Worm (Caenorhabditis elegans) whole organism, L3 larva: ENCODE data around the gene srd-43.

Experiments used
- R02D3.7 ChIP-seq: fragments of 150-350 bp; optimal IDR thresholded peaks from 2 replicates; lab custom pipeline; 2014; ENCODE audit warnings: missing biosample characterization, missing genetic modification characterization
- ZK546.5 ChIP-seq: sonication (generic microtip); optimal IDR thresholded peaks from 2 replicates; lab custom pipeline; 2017; ENCODE audit warnings: missing biosample characterization, missing genetic modification characterization
- ama-1 ChIP-seq: fragments of 150-350 bp; optimal IDR thresholded peaks from 2 replicates; lab custom pipeline; 2018
- ceh-28 ChIP-seq: fragments of 150-350 bp; optimal IDR thresholded peaks from 2 replicates; lab custom pipeline; 2014; ENCODE audit warnings: missing biosample characterization, missing genetic modification reagents, missing genetic modification characterization
- ceh-82 ChIP-seq: fragments of 150-350 bp; optimal IDR thresholded peaks from 2 replicates; lab custom pipeline; 2014; ENCODE audit warnings: missing biosample characterization, missing genetic modification characterization
- ceh-9 ChIP-seq: sonication (generic microtip); optimal IDR thresholded peaks from 2 replicates; lab custom pipeline; 2018; ENCODE audit warnings: missing biosample characterization, missing genetic modification characterization
- daf-12 ChIP-seq: fragments of 150-350 bp; optimal IDR thresholded peaks from 2 replicates; lab custom pipeline; 2014; ENCODE audit warnings: missing biosample characterization, missing genetic modification reagents, missing genetic modification characterization
- egl-27 ChIP-seq: sonication (generic microtip); optimal IDR thresholded peaks from 4 replicates; lab custom pipeline; 2017; ENCODE audit warnings: missing biosample characterization, missing genetic modification reagents, missing genetic modification characterization
- egl-5 ChIP-seq: fragments of 150-350 bp; optimal IDR thresholded peaks from 2 replicates; lab custom pipeline; 2017; ENCODE audit warnings: missing biosample characterization, missing genetic modification reagents, missing genetic modification characterization, inconsistent platforms
- elt-1 ChIP-seq: fragments of 150-350 bp; optimal IDR thresholded peaks from 2 replicates; lab custom pipeline; 2014; ENCODE audit warnings: missing biosample characterization, missing genetic modification characterization
- elt-2 ChIP-seq: sonication (generic microtip); optimal IDR thresholded peaks from 2 replicates; lab custom pipeline; 2016; ENCODE audit warnings: missing genetic modification reagents, mild to moderate bottlenecking, missing genetic modification characterization, missing compliant biosample characterization
- eor-1 ChIP-seq, 2 experiments: fragments of 150-350 bp; optimal IDR thresholded peaks; 2 replicates each; lab custom pipeline; 2014 to 2018; ENCODE audit warnings: missing biosample characterization in 2 of 2, missing genetic modification characterization in 2 of 2
- fkh-10 ChIP-seq: sonication (generic microtip); optimal IDR thresholded peaks from 2 replicates; lab custom pipeline; 2017; ENCODE audit warnings: missing biosample characterization, missing genetic modification reagents, missing genetic modification characterization
- fkh-2 ChIP-seq: fragments of 150-350 bp; optimal IDR thresholded peaks from 2 replicates; lab custom pipeline; 2014; ENCODE audit warnings: missing biosample characterization, missing genetic modification reagents, missing genetic modification characterization
- fos-1 ChIP-seq: fragments of 150-350 bp; optimal IDR thresholded peaks from 2 replicates; lab custom pipeline; 2014; ENCODE audit warnings: missing biosample characterization, missing genetic modification characterization
- jun-1 ChIP-seq: fragments of 150-350 bp; optimal IDR thresholded peaks from 2 replicates; lab custom pipeline; 2014; ENCODE audit warnings: missing biosample characterization, missing genetic modification reagents, missing genetic modification characterization
- lin-15B ChIP-seq: fragments of 150-350 bp; optimal IDR thresholded peaks from 2 replicates; lab custom pipeline; 2014; ENCODE audit warnings: missing biosample characterization, missing genetic modification characterization
- lin-39 ChIP-seq: fragments of 150-350 bp; optimal IDR thresholded peaks from 2 replicates; lab custom pipeline; 2018; ENCODE audit warnings: missing biosample characterization, missing genetic modification reagents, missing genetic modification characterization
- lsy-12 ChIP-seq: sonication (generic microtip); optimal IDR thresholded peaks from 2 replicates; lab custom pipeline; 2016; ENCODE audit warnings: mild to moderate bottlenecking, missing genetic modification characterization, missing compliant biosample characterization
- mml-1 ChIP-seq: fragments of 150-350 bp; sonication (generic microtip); optimal IDR thresholded peaks from 3 replicates; lab custom pipeline; 2014; ENCODE audit warnings: missing biosample characterization, missing genetic modification characterization
- nfya-1 ChIP-seq: sonication (generic microtip); optimal IDR thresholded peaks from 2 replicates; lab custom pipeline; 2017; ENCODE audit warnings: missing genetic modification characterization, mild to moderate bottlenecking, missing compliant biosample characterization, antibody characterized with exemption, moderate library complexity; ENCODE audit not compliant: insufficient read depth
- nhr-11 ChIP-seq: fragments of 150-350 bp; optimal IDR thresholded peaks from 2 replicates; lab custom pipeline; 2014; ENCODE audit warnings: missing biosample characterization, missing genetic modification characterization
- nhr-12 ChIP-seq: fragments of 150-350 bp; optimal IDR thresholded peaks from 2 replicates; lab custom pipeline; 2014; ENCODE audit warnings: missing biosample characterization, missing genetic modification characterization
- nhr-25 ChIP-seq: sonication (generic microtip); optimal IDR thresholded peaks from 2 replicates; lab custom pipeline; 2017; ENCODE audit warnings: missing biosample characterization, missing genetic modification characterization
- nhr-28 ChIP-seq: fragments of 150-350 bp; optimal IDR thresholded peaks from 2 replicates; lab custom pipeline; 2014; ENCODE audit warnings: missing biosample characterization, missing genetic modification characterization
- nhr-43 ChIP-seq: sonication (generic microtip); optimal IDR thresholded peaks from 2 replicates; lab custom pipeline; 2016; ENCODE audit warnings: mild to moderate bottlenecking, missing genetic modification characterization, missing compliant biosample characterization; ENCODE audit not compliant: poor library complexity, severe bottlenecking
- nhr-67 ChIP-seq: fragments of 150-350 bp; optimal IDR thresholded peaks from 2 replicates; lab custom pipeline; 2014; ENCODE audit warnings: missing biosample characterization, missing genetic modification characterization
- nhr-76 ChIP-seq: fragments of 150-350 bp; sonication (generic microtip); optimal IDR thresholded peaks from 5 replicates; lab custom pipeline; 2014; ENCODE audit warnings: missing biosample characterization, missing genetic modification characterization
- nhr-77 ChIP-seq: fragments of 150-350 bp; optimal IDR thresholded peaks from 2 replicates; lab custom pipeline; 2014; ENCODE audit warnings: missing biosample characterization, missing genetic modification characterization
- pha-4 ChIP-seq: fragments of 150-350 bp; optimal IDR thresholded peaks from 2 replicates; lab custom pipeline; 2014; ENCODE audit warnings: missing biosample characterization, missing genetic modification reagents, missing genetic modification characterization
- pqm-1 ChIP-seq: fragments of 150-350 bp; optimal IDR thresholded peaks from 2 replicates; lab custom pipeline; 2017; ENCODE audit warnings: missing biosample characterization, missing genetic modification characterization, inconsistent platforms
- sea-2 ChIP-seq: fragments of 150-350 bp; sonication (generic microtip); optimal IDR thresholded peaks from 4 replicates; lab custom pipeline; 2014; ENCODE audit warnings: missing biosample characterization, missing genetic modification reagents, missing genetic modification characterization
- skn-1 ChIP-seq: fragments of 150-350 bp; optimal IDR thresholded peaks from 2 replicates; lab custom pipeline; 2014; ENCODE audit warnings: missing biosample characterization, missing genetic modification characterization
- snpc-4 ChIP-seq: fragments of 150-350 bp; optimal IDR thresholded peaks from 2 replicates; lab custom pipeline; 2014; ENCODE audit warnings: missing biosample characterization, missing genetic modification characterization
- tbx-2 ChIP-seq: sonication (generic microtip); optimal IDR thresholded peaks from 2 replicates; lab custom pipeline; 2016; ENCODE audit warnings: mild to moderate bottlenecking, missing genetic modification characterization, missing compliant biosample characterization
- unc-62 ChIP-seq: fragments of 150-350 bp; sonication (generic microtip); optimal IDR thresholded peaks from 4 replicates; lab custom pipeline; 2014; ENCODE audit warnings: missing biosample characterization, missing genetic modification reagents, missing genetic modification characterization
- zag-1 ChIP-seq: fragments of 150-350 bp; optimal IDR thresholded peaks from 2 replicates; lab custom pipeline; 2014; ENCODE audit warnings: missing biosample characterization, missing genetic modification characterization
- ztf-11 ChIP-seq: fragments of 150-350 bp; optimal IDR thresholded peaks from 2 replicates; lab custom pipeline; 2014; ENCODE audit warnings: missing biosample characterization, missing genetic modification characterization
- ztf-4 ChIP-seq: fragments of 150-350 bp; optimal IDR thresholded peaks from 2 replicates; lab custom pipeline; 2014; ENCODE audit warnings: missing biosample characterization, missing genetic modification characterization

The srd-43 gene

DNA sequence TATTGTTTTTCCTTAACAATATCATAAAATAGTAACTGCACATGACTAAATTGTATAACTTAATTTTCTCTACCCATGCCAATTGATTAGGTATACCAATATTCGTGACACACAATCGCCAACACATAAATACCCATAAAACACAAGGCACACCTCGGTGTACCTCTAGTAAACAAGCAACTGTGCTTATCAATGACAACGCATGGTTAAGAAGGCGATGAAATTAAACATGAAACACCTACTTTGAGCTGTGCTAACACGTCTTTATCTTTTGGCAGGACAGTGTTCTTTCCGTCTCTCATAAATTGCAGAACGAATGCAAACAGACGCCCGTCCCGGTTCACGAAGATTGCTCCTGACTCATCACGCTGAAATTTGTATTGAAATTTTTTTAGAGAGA lies 5.1 kb upstream of the srd-43 start:
- TF ChIP-seq lsy-12 (tag; lab: Kevin White, UChicago) (peak; percentile 5), daf-12 (tag; lab: Kevin White, UChicago) (no peak), pha-4 (peak; percentile 76), elt-2 (tag; lab: Kevin White, UChicago) (peak; percentile 97), jun-1 (tag; lab: Kevin White, UChicago) (peak; percentile 23), nhr-76 (tag; lab: Kevin White, UChicago) (no peak), pqm-1 (tag; lab: Kevin White, UChicago) (peak; percentile 96), R02D3.7 (tag; lab: Kevin White, UChicago) (no peak), ztf-4 (tag; lab: Kevin White, UChicago) (no peak)

DNA sequence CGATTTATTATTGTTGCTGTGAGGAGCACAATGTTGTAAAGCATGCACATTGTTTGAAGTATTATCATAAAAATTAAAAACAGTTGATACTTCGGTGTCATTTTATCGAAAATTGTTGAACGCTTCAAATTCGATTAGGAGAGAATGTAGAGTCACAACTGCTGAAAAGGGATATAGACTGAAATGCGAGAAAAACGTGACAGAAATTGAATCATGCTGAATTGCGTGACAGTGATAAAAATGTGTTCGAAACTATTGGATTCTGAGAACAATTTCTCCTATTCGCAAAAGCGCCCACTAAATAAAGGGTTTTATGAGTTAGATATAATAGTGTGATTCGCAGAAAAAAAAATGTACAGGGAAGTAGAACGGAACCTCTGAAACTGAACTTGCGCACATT lies 3.1 kb upstream of the srd-43 start, which contains the start of gene srxa-8:
TSS of gene srxa-8 (minus strand) at position 101 of the 400 bp plus-strand sequence.
- TF ChIP-seq elt-1 (tag; lab: Kevin White, UChicago), result no peak
- no peak for TF ChIP-seq nhr-76 (tag; lab: Kevin White, UChicago)
- no peak for TF ChIP-seq ztf-4 (tag; lab: Kevin White, UChicago)
- no peak for TF ChIP-seq skn-1 (tag; lab: Kevin White, UChicago)
- TF ChIP-seq tbx-2 (tag; lab: Kevin White, UChicago), result no peak
- no peak for TF ChIP-seq ZK546.5 (tag; lab: Kevin White, UChicago)
- TF ChIP-seq fkh-10, result no peak
- TF ChIP-seq nhr-77 (tag; lab: Kevin White, UChicago), result no peak
- no peak for TF ChIP-seq fos-1 (tag; lab: Kevin White, UChicago)
- TF ChIP-seq jun-1 (tag; lab: Kevin White, UChicago), result no peak
- no peak for TF ChIP-seq lsy-12 (tag; lab: Kevin White, UChicago)
- no peak for TF ChIP-seq nhr-12 (tag; lab: Kevin White, UChicago)
- TF ChIP-seq mml-1 (tag; lab: Kevin White, UChicago), result no peak
- TF ChIP-seq nhr-28 (tag; lab: Kevin White, UChicago), result no peak
- TF ChIP-seq elt-2 (tag; lab: Kevin White, UChicago), result no peak
- TF ChIP-seq fkh-2, result no peak
- TF ChIP-seq egl-5 (tag; lab: Kevin White, UChicago), result no peak
- no peak for TF ChIP-seq nhr-11
- no peak for TF ChIP-seq eor-1 (tag; optimal IDR thresholded peaks at IDR 0.05; lab: Kevin White, UChicago)

DNA sequence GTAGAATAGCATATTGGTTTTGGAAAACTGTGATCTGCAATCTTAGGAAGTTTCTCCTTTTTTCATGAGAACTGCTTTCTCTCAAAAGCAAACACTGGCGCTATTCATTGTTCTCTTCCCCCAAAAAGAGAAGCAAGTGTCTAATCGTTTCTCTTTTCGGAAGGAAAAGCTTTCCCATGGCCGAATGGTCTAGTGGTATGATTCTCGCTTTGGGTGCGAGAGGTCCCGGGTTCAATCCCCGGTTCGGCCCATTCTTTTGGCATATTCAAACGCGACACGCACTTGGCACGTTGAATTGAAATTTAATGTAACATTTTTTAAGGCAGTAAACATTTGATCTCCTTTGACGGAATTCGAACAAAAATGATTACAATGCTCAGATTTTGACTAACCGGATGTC lies 2.2 kb upstream of the srd-43 start:
- TF ChIP-seq egl-27 (tag; lab: Kevin White, UChicago) (no peak), nfya-1 (peak; percentile 8), lsy-12 (tag; lab: Kevin White, UChicago) (no peak), ceh-28 (tag; lab: Kevin White, UChicago) (no peak), ama-1 (lab: Kevin White, UChicago) (no peak), tbx-2 (tag; lab: Kevin White, UChicago) (no peak), R02D3.7 (tag; lab: Kevin White, UChicago) (no peak), zag-1 (no peak), mml-1 (tag; lab: Kevin White, UChicago) (no peak), pqm-1 (tag; lab: Kevin White, UChicago) (no peak), fkh-10 (no peak), nhr-43 (tag; lab: Kevin White, UChicago) (peak; percentile 7)

DNA sequence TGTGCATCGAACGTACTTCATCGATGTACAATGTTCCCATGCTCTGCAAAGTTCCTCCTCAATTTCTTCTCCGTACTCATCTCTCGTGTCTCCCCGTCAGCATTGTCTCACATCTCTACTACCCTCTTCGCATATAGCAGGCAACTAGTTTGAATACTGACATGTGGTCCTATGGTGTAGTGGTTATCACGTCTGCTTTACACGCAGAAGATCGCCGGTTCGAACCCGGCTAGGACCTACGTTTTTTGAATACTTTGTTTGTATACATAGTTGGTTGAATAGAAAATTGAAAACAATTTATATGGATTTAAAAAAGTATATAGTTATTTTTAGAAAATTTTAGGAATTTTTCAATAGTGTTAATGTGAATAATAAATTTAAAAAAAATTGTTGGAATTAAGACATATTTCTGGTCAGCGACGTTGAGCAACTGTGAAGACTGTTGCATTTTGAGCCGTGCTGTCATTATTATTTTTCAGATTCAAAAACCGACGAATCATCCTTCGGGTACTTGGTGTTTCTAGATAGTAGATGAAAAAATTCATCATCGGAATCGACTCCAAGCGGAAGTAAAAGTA lies 1.3 kb upstream of the srd-43 start:
- TF ChIP-seq sea-2 (GFP tag; lab: Kevin White, UChicago) (no peak), elt-2 (tag; lab: Kevin White, UChicago) (peak; percentile 55), nhr-67 (no peak), ztf-11 (tag; lab: Kevin White, UChicago) (no peak), nhr-43 (tag; lab: Kevin White, UChicago) (peak; percentile 85), fos-1 (tag; lab: Kevin White, UChicago) (no peak), snpc-4 (tag; lab: Kevin White, UChicago) (peak; percentile 36), nfya-1 (peak; percentile 68), jun-1 (tag; lab: Kevin White, UChicago) (peak; percentile 76), eor-1 (tag; optimal IDR thresholded peaks at IDR 0.05; lab: Kevin White, UChicago) (peak in 1 of 2 experiments; percentile 42), nhr-25 (tag; lab: Kevin White, UChicago) (peak; percentile 19), ceh-9 (tag; lab: Kevin White, UChicago) (peak; percentile 34), ceh-82 (tag; lab: Kevin White, UChicago) (peak; percentile 64), egl-5 (tag; lab: Kevin White, UChicago) (peak; percentile 54), lin-39 (tag; lab: Kevin White, UChicago) (peak; percentile 75), egl-27 (tag; lab: Kevin White, UChicago) (peak; percentile 83), fkh-10 (peak; percentile 25), unc-62 (peak; percentile 65), daf-12 (tag; lab: Kevin White, UChicago) (no peak), nhr-12 (tag; lab: Kevin White, UChicago) (no peak), lsy-12 (tag; lab: Kevin White, UChicago) (peak; percentile 95), skn-1 (tag; lab: Kevin White, UChicago) (peak; percentile 48), ceh-28 (tag; lab: Kevin White, UChicago) (peak; percentile 14), mml-1 (tag; lab: Kevin White, UChicago) (no peak), pqm-1 (tag; lab: Kevin White, UChicago) (peak; percentile 1), tbx-2 (tag; lab: Kevin White, UChicago) (peak; percentile 83), lin-15B (peak; percentile 36)
